Worm (Caenorhabditis elegans) whole organism, L4/young adult: Measurements from ENCODE around the gene fbxl-1.

Source experiments
- dao-5 ChIP-seq: sonication (generic microtip); optimal IDR thresholded peaks from 2 replicates; lab custom pipeline; 2016; ENCODE audit warnings: missing genotype, missing genetic modification characterization, moderate library complexity, missing compliant biosample characterization
- him-1 ChIP-seq: sonication (generic microtip); optimal IDR thresholded peaks from 2 replicates; lab custom pipeline; 2016; ENCODE audit warnings: missing genotype, missing genetic modification reagents, missing genetic modification characterization, missing compliant biosample characterization

DNA sequence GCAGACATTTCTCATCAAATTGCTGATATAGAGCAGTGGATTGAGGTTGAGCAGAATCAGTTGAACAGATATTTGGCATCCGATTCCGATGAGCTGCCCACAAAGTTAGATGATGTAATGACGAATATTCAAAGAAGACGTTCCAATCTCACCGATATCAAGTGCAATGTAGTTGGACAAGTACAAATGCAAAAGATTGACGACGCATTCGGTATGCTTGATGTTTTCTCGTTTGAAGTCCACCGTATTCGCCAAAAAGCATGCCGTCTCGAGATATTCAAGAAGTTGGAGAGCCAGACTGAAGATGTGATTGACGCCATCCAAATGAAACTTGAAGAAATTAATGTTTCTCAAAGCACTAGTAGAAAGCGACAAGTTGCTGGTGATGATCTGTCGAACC is 42.5 kb upstream of the fbxl-1 start:
- TF ChIP-seq him-1: no peak
- no peak for TF ChIP-seq dao-5 (tag; lab: Kevin White, UChicago)
